Worm (Caenorhabditis elegans) whole organism, midembryonic: ENCODE results near the gene pmp-2.

Experiments used
- T22C8.4 ChIP-seq: fragments of 200-800 bp; sonication (Bioruptor generic); IDR thresholded peaks from 2 replicates; pipeline ENCODE4 v1.3.6; 2022; ENCODE audit warnings: missing genetic modification characterization, missing compliant biosample characterization
- cog-1 ChIP-seq: sonication (generic microtip); optimal IDR thresholded peaks from 2 replicates; lab custom pipeline; 2016; ENCODE audit warnings: missing genetic modification characterization, missing compliant biosample characterization
- flt-1 ChIP-seq: fragments of 200-800 bp; sonication (Bioruptor generic); IDR thresholded peaks from 2 replicates; pipeline ENCODE4 v1.3.6; 2022; ENCODE audit warnings: missing genetic modification characterization, missing compliant biosample characterization
- klf-2 ChIP-seq: fragments of 200-800 bp; sonication (Bioruptor generic); conservative IDR thresholded peaks from 2 replicates; pipeline ENCODE4 v1.3.6; 2022; ENCODE audit warnings: missing genetic modification reagents, missing genetic modification characterization, missing compliant biosample characterization
- med-1 ChIP-seq: sonication (generic microtip); optimal IDR thresholded peaks from 2 replicates; lab custom pipeline; 2017; ENCODE audit warnings: missing genetic modification characterization, mild to moderate bottlenecking, missing compliant biosample characterization, antibody characterized with exemption, missing genetic modification reagents; ENCODE audit not compliant: insufficient read depth
- ref-1 ChIP-seq: fragments of 200-800 bp; sonication (Bioruptor generic); conservative IDR thresholded peaks from 2 replicates; pipeline ENCODE4 v1.3.6; 2022; ENCODE audit warnings: missing genetic modification reagents, missing genetic modification characterization, missing compliant biosample characterization
- tab-1 ChIP-seq: fragments of 200-800 bp; sonication (Bioruptor generic); IDR thresholded peaks from 2 replicates; pipeline ENCODE4 v1.3.6; 2022; ENCODE audit warnings: missing genetic modification characterization, missing compliant biosample characterization
- ztf-23 ChIP-seq: fragments of 200-800 bp; sonication (Bioruptor generic); IDR thresholded peaks from 2 replicates; pipeline ENCODE4 v1.3.6; 2022; ENCODE audit warnings: missing genetic modification reagents, missing genetic modification characterization, missing compliant biosample characterization
- ztf-29 ChIP-seq: fragments of 200-800 bp; sonication (Bioruptor generic); IDR thresholded peaks from 2 replicates; pipeline ENCODE4 v1.3.6; 2022; ENCODE audit warnings: missing genetic modification reagents, missing genetic modification characterization, missing compliant biosample characterization

DNA sequence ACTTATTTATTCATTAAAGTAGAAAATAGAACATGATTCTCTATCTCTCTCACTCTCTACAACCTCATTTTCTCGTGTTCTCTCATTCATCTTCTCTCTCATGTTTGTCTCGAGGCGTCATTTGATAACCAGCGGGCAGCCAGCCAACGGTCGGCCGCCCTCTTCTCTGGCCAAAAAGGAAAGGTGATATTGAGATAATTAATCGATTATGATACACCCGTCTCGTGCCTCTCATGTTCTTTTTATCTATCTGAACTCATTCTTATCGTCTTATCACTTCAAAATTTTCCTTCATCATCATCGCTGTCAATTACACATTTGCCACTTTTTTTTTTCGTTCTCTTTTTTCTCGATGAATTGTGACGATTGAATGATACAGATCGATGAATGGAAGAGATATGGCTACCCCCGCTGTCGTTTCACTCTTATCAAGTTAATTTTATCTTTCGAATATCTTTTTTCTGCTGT, 44.9 kb downstream of the pmp-2 start:
- no peak for TF ChIP-seq flt-1 (GFP tag; lab: Robert Waterston, UW)
- no peak for TF ChIP-seq ref-1 (GFP tag; lab: Robert Waterston, UW)
- no peak for TF ChIP-seq cog-1 (tag; lab: Kevin White, UChicago)
- TF ChIP-seq med-1 (GFP tag; lab: Kevin White, UChicago), result no peak
- no peak for TF ChIP-seq T22C8.4 (GFP tag; lab: Robert Waterston, UW)
- TF ChIP-seq ztf-29, result no peak
- TF ChIP-seq tab-1 (GFP tag; lab: Robert Waterston, UW), result no peak
- TF ChIP-seq ztf-23 (GFP tag; lab: Robert Waterston, UW), result no peak
- TF ChIP-seq klf-2, result no peak
